Worm (Caenorhabditis elegans) whole organism, L2 larva: ENCODE results near the gene srbc-6.

Experiments
- C34F6.9 ChIP-seq: fragments of 150-350 bp; optimal IDR thresholded peaks from 2 replicates; lab custom pipeline; 2014; ENCODE audit warnings: missing biosample characterization, missing genetic modification characterization
- F13H6.1 ChIP-seq: sonication (generic microtip); optimal IDR thresholded peaks from 2 replicates; lab custom pipeline; 2016; ENCODE audit warnings: missing genetic modification characterization, missing compliant biosample characterization
- R02D3.7 ChIP-seq: fragments of 150-350 bp; optimal IDR thresholded peaks from 2 replicates; lab custom pipeline; 2014; ENCODE audit warnings: missing biosample characterization, missing genetic modification characterization
- alr-1 ChIP-seq: fragments of 150-350 bp; optimal IDR thresholded peaks from 2 replicates; lab custom pipeline; 2014; ENCODE audit warnings: missing biosample characterization, missing genetic modification characterization
- aly-2 ChIP-seq: fragments of 150-350 bp; optimal IDR thresholded peaks from 2 replicates; lab custom pipeline; 2014; ENCODE audit warnings: missing biosample characterization, missing genetic modification characterization
- ceh-82 ChIP-seq: fragments of 150-350 bp; optimal IDR thresholded peaks from 2 replicates; lab custom pipeline; 2014; ENCODE audit warnings: missing biosample characterization, missing genetic modification characterization
- crh-2 ChIP-seq: sonication (generic microtip); optimal IDR thresholded peaks from 2 replicates; lab custom pipeline; 2017; ENCODE audit warnings: missing biosample characterization, missing genetic modification characterization
- dmd-4 ChIP-seq: sonication (generic microtip); optimal IDR thresholded peaks from 2 replicates; lab custom pipeline; 2017; ENCODE audit warnings: missing biosample characterization, missing genetic modification characterization
- egl-27 ChIP-seq: sonication (generic microtip); optimal IDR thresholded peaks from 3 replicates; lab custom pipeline; 2017; ENCODE audit warnings: missing biosample characterization, missing genetic modification reagents, missing genetic modification characterization
- elt-1 ChIP-seq: fragments of 150-350 bp; optimal IDR thresholded peaks from 2 replicates; lab custom pipeline; 2014; ENCODE audit warnings: missing biosample characterization, missing genetic modification characterization
- fos-1 ChIP-seq: fragments of 150-350 bp; optimal IDR thresholded peaks from 2 replicates; lab custom pipeline; 2014; ENCODE audit warnings: missing biosample characterization, missing genetic modification characterization
- gmeb-1 ChIP-seq: fragments of 150-350 bp; optimal IDR thresholded peaks from 2 replicates; lab custom pipeline; 2014; ENCODE audit warnings: missing biosample characterization, missing genetic modification characterization
- lin-11 ChIP-seq: fragments of 150-350 bp; sonication (generic microtip); optimal IDR thresholded peaks from 2 replicates; lab custom pipeline; 2014; ENCODE audit warnings: missing biosample characterization, missing genetic modification characterization, inconsistent platforms, mixed read lengths
- lsy-2 ChIP-seq, 2 experiments: fragments of 150-350 bp in 1 of 2; sonication (generic microtip) in 1 of 2; optimal IDR thresholded peaks; 2 replicates each; lab custom pipeline; 2014 to 2017; ENCODE audit warnings: missing biosample characterization in 2 of 2, missing genetic modification characterization in 2 of 2
- mbf-1 ChIP-seq: sonication (generic microtip); optimal IDR thresholded peaks from 2 replicates; lab custom pipeline; 2017; ENCODE audit warnings: missing biosample characterization, missing genetic modification characterization
- nhr-11 ChIP-seq: fragments of 150-350 bp; optimal IDR thresholded peaks from 2 replicates; lab custom pipeline; 2014; ENCODE audit warnings: missing biosample characterization, missing genetic modification characterization
- nhr-129 ChIP-seq: fragments of 150-350 bp; optimal IDR thresholded peaks from 2 replicates; lab custom pipeline; 2014; ENCODE audit warnings: missing biosample characterization, missing genetic modification characterization
- nhr-21 ChIP-seq: fragments of 150-350 bp; optimal IDR thresholded peaks from 2 replicates; lab custom pipeline; 2014; ENCODE audit warnings: missing biosample characterization, missing genetic modification characterization
- nhr-23 ChIP-seq: fragments of 150-350 bp; optimal IDR thresholded peaks from 2 replicates; lab custom pipeline; 2014; ENCODE audit warnings: missing biosample characterization, missing genetic modification reagents, missing genetic modification characterization
- nhr-25 ChIP-seq: fragments of 150-350 bp; sonication (generic microtip); optimal IDR thresholded peaks from 3 replicates; lab custom pipeline; 2014; ENCODE audit warnings: missing biosample characterization, missing genetic modification characterization
- nhr-6 ChIP-seq: fragments of 150-350 bp; optimal IDR thresholded peaks from 2 replicates; lab custom pipeline; 2014; ENCODE audit warnings: missing biosample characterization, missing genetic modification characterization
- skn-1 ChIP-seq: sonication (generic microtip); optimal IDR thresholded peaks from 2 replicates; lab custom pipeline; 2017; ENCODE audit warnings: missing biosample characterization, missing genetic modification characterization
- sma-3 ChIP-seq: sonication (generic microtip); optimal IDR thresholded peaks from 2 replicates; lab custom pipeline; 2016; ENCODE audit warnings: missing genetic modification reagents, missing genetic modification characterization, missing compliant biosample characterization
- sma-9 ChIP-seq, 2 experiments: fragments of 150-350 bp in 1 of 2; sonication (generic microtip) in 1 of 2; optimal IDR thresholded peaks; 2 replicates each; lab custom pipeline; 2014 to 2016; ENCODE audit warnings: missing genetic modification characterization in 2 of 2, mild to moderate bottlenecking in 1 of 2, missing biosample characterization in 1 of 2, missing compliant biosample characterization in 1 of 2, missing genetic modification reagents in 1 of 2, moderate library complexity in 1 of 2
- snpc-4 ChIP-seq: fragments of 150-350 bp; optimal IDR thresholded peaks from 2 replicates; lab custom pipeline; 2014; ENCODE audit warnings: missing biosample characterization, missing genetic modification characterization
- unc-39 ChIP-seq: fragments of 150-350 bp; optimal IDR thresholded peaks from 2 replicates; lab custom pipeline; 2014; ENCODE audit warnings: missing biosample characterization, missing genetic modification characterization
- unc-55 ChIP-seq: fragments of 150-350 bp; sonication (generic microtip); optimal IDR thresholded peaks from 3 replicates; lab custom pipeline; 2014; ENCODE audit warnings: missing biosample characterization, missing genetic modification reagents, missing genetic modification characterization
- zag-1 ChIP-seq: fragments of 150-350 bp; optimal IDR thresholded peaks from 2 replicates; lab custom pipeline; 2014; ENCODE audit warnings: missing biosample characterization, missing genetic modification characterization
- ztf-4 ChIP-seq: fragments of 150-350 bp; optimal IDR thresholded peaks from 2 replicates; lab custom pipeline; 2014; ENCODE audit warnings: missing biosample characterization, missing genetic modification characterization

srbc-6 gene

DNA sequence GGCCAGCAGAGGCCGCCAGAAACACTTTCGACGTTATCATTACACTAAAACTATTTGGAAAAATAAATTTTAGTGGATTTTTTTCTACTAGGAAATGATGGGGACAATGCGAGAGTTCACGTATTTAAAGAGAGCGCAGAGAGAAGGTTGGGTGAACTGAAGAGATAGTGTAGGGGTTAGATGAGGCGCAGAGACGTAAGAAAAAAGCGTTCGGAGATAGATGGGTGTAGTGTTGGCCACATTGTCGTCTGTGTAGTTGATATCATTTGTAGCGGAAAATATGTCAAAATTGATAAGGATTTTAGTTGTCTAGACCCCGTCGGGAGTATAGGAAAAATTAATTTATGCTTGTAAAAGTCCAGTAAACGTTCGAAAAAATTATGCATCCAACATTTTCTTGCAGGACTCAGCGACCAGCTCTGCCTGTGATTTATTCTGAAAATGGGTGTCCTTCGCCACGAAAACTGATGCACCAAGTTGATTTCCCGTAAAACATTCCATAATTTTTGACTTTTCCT lies 23.2 kb downstream of the srbc-6 start, which contains the start of the genes Y73C8B.3 and Y73C8B.9 (continued):
- TF ChIP-seq aly-2 (tag; lab: Kevin White, UChicago) (no peak), sma-3 (GFP tag; lab: Kevin White, UChicago) (peak; percentile 22), skn-1 (tag; lab: Kevin White, UChicago) (no peak), nhr-23 (tag; lab: Kevin White, UChicago) (no peak), nhr-25 (tag; lab: Kevin White, UChicago) (peak; percentile 24), nhr-21 (tag; lab: Kevin White, UChicago) (peak; percentile 18), F13H6.1 (tag; lab: Kevin White, UChicago) (peak; percentile 7)

ce11 chrV:3194952-3195450 lies 25.1 kb downstream of the srbc-6 start, which contains the start of gene Y73C8B.2:
Gene Y73C8B.2 (minus strand): TSS chrV:3195002.
- TF ChIP-seq nhr-21 (tag; lab: Kevin White, UChicago), result peak; percentile 1
- TF ChIP-seq crh-2 (tag; lab: Kevin White, UChicago), result peak; percentile 27
- no peak for TF ChIP-seq ceh-82 (tag; lab: Kevin White, UChicago)
- no peak for TF ChIP-seq nhr-11 (tag; lab: Kevin White, UChicago)
- TF ChIP-seq snpc-4 (tag; lab: Kevin White, UChicago), result no peak
- peak; percentile 0 for TF ChIP-seq ztf-4
- TF ChIP-seq egl-27 (tag; lab: Kevin White, UChicago), result no peak
- no peak for TF ChIP-seq mbf-1 (tag; lab: Kevin White, UChicago)
- no peak for TF ChIP-seq zag-1 (tag; lab: Kevin White, UChicago)
- TF ChIP-seq lin-11 (tag; lab: Kevin White, UChicago), result no peak
- TF ChIP-seq C34F6.9, result peak; percentile 54
- TF ChIP-seq lsy-2 (tag; optimal IDR thresholded peaks at IDR 0.05; lab: Kevin White, UChicago), result peak in 1 of 2 experiments; percentile 62
- TF ChIP-seq elt-1 (tag; lab: Kevin White, UChicago), result no peak
- TF ChIP-seq R02D3.7 (tag; lab: Kevin White, UChicago), result no peak
- peak; percentile 39 for TF ChIP-seq nhr-129
- TF ChIP-seq unc-55 (GFP tag; lab: Kevin White, UChicago), result peak; percentile 20
- TF ChIP-seq fos-1 (tag; lab: Kevin White, UChicago), result peak; percentile 70
- TF ChIP-seq gmeb-1 (tag; lab: Kevin White, UChicago), result peak; percentile 7
- TF ChIP-seq F13H6.1 (tag; lab: Kevin White, UChicago), result peak; percentile 27
- TF ChIP-seq nhr-6 (tag; lab: Kevin White, UChicago), result no peak
- peak; percentile 54 for TF ChIP-seq nhr-25 (tag; lab: Kevin White, UChicago)

DNA sequence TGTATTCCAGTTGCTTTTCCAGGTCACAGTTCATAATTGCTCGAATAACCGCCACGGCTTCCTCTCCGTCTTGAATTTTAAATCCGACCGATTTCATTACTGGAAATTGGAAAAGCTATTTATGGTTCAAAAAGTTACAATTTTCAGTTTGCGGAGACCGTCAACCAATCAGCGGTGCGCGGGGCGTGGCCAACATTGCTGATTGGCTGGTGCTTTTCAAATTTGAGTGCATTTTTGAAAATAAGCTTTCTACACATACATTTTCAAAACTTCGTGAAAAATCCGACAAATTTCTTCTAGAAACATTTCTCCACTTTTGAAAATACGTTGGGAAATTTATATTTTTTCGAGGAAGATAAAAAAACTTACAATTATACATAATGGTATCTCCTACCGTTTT lies 25.9 kb downstream of the srbc-6 start:
- no peak for TF ChIP-seq nhr-129
- TF ChIP-seq aly-2 (tag; lab: Kevin White, UChicago), result no peak

DNA sequence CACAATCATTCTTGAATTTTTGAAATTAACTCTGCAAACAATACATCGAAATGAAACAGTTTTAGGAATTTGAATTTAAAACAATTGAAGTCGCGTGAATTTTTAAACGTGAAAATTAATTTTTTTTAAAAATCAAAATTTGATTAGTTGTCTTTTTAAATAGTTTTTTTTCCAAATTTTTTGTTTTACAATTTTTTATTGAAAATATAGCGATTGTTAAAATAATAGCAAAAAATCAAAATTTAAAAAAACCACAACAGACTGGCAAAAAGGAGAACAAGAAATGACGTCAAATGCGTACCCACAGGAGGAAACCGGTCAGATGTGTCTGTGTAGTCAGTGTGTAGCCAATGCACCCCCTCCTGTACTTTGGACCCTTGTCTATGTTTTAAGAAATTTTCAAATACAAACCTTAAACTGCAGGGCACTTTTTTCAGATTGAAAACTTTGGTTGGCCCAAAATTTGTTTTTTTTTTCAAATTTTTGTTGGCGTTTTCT lies 26.9 kb downstream of the srbc-6 start, which contains the start of the genes Y73C8B.1 and Y73C8B.5:
Y73C8B.1 (minus strand) TSS at position 51 of the 498 bp plus-strand sequence.
Y73C8B.5 (plus strand) TSS at position 437 of the 498 bp plus-strand sequence.
- TF ChIP-seq nhr-129 (peak; percentile 9), nhr-6 (tag; lab: Kevin White, UChicago) (no peak), lsy-2 (tag; optimal IDR thresholded peaks at IDR 0.05; lab: Kevin White, UChicago) (peak in 1 of 2 experiments; percentile 14), nhr-25 (tag; lab: Kevin White, UChicago) (peak; percentile 51), nhr-11 (tag; lab: Kevin White, UChicago) (peak; percentile 47), F13H6.1 (tag; lab: Kevin White, UChicago) (peak; percentile 8), dmd-4 (tag; lab: Kevin White, UChicago) (no peak), alr-1 (tag; lab: Kevin White, UChicago) (no peak), sma-9 (GFP tag; optimal IDR thresholded peaks at IDR 0.05; lab: Kevin White, UChicago) (peak; percentile 34), sma-9 (tag; optimal IDR thresholded peaks at IDR 0.05; lab: Kevin White, UChicago) (no peak), skn-1 (tag; lab: Kevin White, UChicago) (no peak), unc-39 (tag; lab: Kevin White, UChicago) (no peak)

- no peak for TF ChIP-seq nhr-11 (tag; lab: Kevin White, UChicago)
- TF ChIP-seq, all 48 proteins: peak for 0
Observed at ce11 chrV:3200323-3200722, 30.4 kb downstream of the srbc-6 start, which contains the start of gene K08D9.4. Gene K08D9.4 (minus strand): TSS chrV:3200423.
